Worm (Caenorhabditis elegans): ENCODE measurements around the gene nhr-141.

The nhr-141 gene

DNA sequence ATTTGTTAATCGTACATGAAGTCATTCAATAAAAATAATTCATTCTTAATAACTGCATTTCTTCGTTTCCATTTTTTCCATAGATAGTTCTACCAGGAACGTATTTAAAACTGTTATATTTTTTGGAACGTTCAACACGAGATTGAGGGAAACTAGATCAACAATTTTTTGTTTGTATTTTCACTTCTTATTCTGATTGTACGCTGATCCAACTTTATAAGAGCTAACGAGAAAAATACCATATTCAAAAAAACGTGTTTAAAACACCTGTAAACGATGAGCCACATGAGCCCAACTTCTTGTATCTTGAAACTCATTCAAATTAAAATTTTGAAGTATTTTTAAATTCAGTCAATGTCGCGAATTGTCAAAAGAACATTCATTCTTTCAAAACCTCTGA, 27.9 kb upstream of the nhr-141 start:
- TF ChIP-seq ama-1 (optimal IDR thresholded peaks at IDR 0.05) (peak; percentile 57), nhr-237 (tag; optimal IDR thresholded peaks at IDR 0.05) (no peak), nhr-23 (tag; optimal IDR thresholded peaks at IDR 0.05) (peak; percentile 7), mdl-1 (tag; optimal IDR thresholded peaks at IDR 0.05) (no peak), pha-4 (tag; optimal IDR thresholded peaks at IDR 0.05) (no peak), nhr-77 (tag; optimal IDR thresholded peaks at IDR 0.05) (no peak), elt-3 (tag; optimal IDR thresholded peaks at IDR 0.05) (no peak), jun-1 (tag; optimal IDR thresholded peaks at IDR 0.05) (no peak), ZK546.5 (tag; optimal IDR thresholded peaks at IDR 0.05) (no peak), eor-1 (tag; optimal IDR thresholded peaks at IDR 0.05) (no peak), nhr-43 (tag; optimal IDR thresholded peaks at IDR 0.05; ENCODE audit: poor library complexity, severe bottlenecking) (peak; percentile 20), snpc-4 (tag; optimal IDR thresholded peaks at IDR 0.05) (no peak), sea-2 (GFP tag; optimal IDR thresholded peaks at IDR 0.05) (no peak)

DNA sequence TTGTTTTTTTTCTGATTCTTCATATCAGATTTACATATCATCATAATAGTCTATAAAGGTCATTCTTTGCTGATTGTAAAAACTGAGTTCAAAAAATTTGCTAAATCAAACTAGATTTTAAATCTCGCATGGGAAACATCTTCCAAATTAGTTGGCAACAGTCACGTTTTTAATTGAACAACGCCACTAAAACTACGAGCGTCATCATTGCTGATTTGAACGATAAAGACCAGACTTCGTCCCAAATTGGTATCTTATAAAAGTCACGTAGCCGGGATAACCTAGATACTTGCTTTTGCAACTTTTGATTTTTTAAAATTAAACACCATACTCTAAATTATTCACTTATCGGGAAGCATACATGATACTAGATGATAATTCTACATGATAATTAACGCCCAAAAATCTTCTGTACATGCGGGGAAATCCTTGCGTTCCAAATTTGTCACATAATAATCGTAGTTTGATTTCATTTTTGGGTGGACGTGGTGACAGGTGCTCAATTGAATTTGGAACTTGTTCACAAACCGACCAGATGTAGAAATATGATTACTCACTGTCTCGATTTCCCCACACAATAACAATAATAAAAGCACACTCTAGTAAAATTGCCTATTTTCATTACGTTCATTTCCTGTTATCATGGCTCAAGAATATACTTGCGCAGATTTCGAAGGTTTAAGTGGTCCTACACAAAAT, 27.3 kb upstream of the nhr-141 start, which contains the start of gene srw-67:
TSS of gene srw-67 (plus strand) at position 643 of the 699 bp plus-strand sequence.
- no peak for TF ChIP-seq jun-1 (tag; optimal IDR thresholded peaks at IDR 0.05)
- TF ChIP-seq nhr-43 (tag; optimal IDR thresholded peaks at IDR 0.05; ENCODE audit: poor library complexity, severe bottlenecking) = peak; percentile 62

- TF ChIP-seq snpc-4 (tag; optimal IDR thresholded peaks at IDR 0.05) = no peak
- no peak for TF ChIP-seq aly-2 (tag; optimal IDR thresholded peaks at IDR 0.05)
- TF ChIP-seq skn-1 (tag; optimal IDR thresholded peaks at IDR 0.05) = no peak
These were observed 24.3 kb upstream of the nhr-141 start, which contains the start of gene srxa-4 for ce11 chrV:7420162-7420561. srxa-4 (plus strand) TSS chrV:7420462.

DNA sequence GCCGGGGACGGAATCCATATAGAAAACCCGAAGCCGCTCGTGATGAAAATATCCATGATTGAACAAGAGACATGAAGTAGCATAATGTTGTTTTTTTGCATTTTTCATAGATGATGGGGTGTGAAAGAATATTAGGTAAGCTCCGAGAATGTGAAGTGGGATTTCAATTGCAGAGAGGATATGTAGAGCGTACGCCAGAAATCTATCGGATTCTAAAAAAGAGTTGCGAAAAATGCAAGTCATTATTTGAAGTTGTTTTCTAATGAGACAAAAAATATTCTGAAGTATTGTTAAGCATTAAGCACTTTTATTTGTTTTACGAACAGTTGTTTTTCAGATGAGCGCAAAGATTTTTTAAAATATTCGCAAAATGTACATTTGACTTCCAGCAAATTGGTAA, 20.1 kb upstream of the nhr-141 start, which contains the start of gene F18E3.10:
TSS of gene F18E3.10 (minus strand) at position 101 of the 400 bp plus-strand sequence.
- TF ChIP-seq skn-1 (tag; optimal IDR thresholded peaks at IDR 0.05) (no peak), daf-12 (tag; optimal IDR thresholded peaks at IDR 0.05) (no peak), snpc-4 (tag; optimal IDR thresholded peaks at IDR 0.05) (no peak), nhr-23 (tag; optimal IDR thresholded peaks at IDR 0.05) (no peak), jun-1 (tag; optimal IDR thresholded peaks at IDR 0.05) (no peak), nhr-77 (tag; optimal IDR thresholded peaks at IDR 0.05) (no peak)

DNA sequence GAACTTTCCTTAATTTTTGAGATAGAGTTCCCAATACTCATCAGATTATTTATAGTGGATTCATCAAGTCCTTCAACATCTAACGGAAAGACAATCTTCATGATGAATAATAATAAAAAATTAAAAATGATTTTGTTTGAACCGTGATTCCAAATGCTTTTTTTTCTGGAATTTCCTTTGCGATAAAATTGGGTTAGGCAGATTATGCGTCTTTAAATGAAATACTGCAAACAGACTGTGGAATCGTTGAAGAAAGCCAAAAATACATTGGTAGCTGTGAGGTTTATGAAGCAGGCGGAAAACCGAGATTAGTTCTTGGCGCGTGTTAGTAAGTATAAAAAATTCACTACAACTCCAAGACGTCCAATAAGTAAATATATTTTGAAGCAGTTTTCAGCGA, 17.9 kb upstream of the nhr-141 start, which contains the start of gene srw-68:
TSS of gene srw-68 (minus strand) at position 101 of the 400 bp plus-strand sequence.
- TF ChIP-seq lin-15B (tag; optimal IDR thresholded peaks at IDR 0.05) = no peak
- TF ChIP-seq daf-12 (tag; optimal IDR thresholded peaks at IDR 0.05) = no peak
- TF ChIP-seq nhr-23 (tag; optimal IDR thresholded peaks at IDR 0.05) = no peak
- no peak for TF ChIP-seq ceh-82 (tag; optimal IDR thresholded peaks at IDR 0.05)
- no peak for TF ChIP-seq R02D3.7 (tag; optimal IDR thresholded peaks at IDR 0.05)
- no peak for TF ChIP-seq nhr-237 (tag; optimal IDR thresholded peaks at IDR 0.05)
- no peak for TF ChIP-seq ama-1 (optimal IDR thresholded peaks at IDR 0.05)
- no peak for TF ChIP-seq unc-39 (tag; optimal IDR thresholded peaks at IDR 0.05)
- TF ChIP-seq mml-1 (tag; optimal IDR thresholded peaks at IDR 0.05) = no peak
- TF ChIP-seq tbx-2 (tag; optimal IDR thresholded peaks at IDR 0.05) = no peak
- no peak for TF ChIP-seq nhr-11 (tag; optimal IDR thresholded peaks at IDR 0.05)
- TF ChIP-seq unc-62 (GFP tag; optimal IDR thresholded peaks at IDR 0.05) = no peak
- TF ChIP-seq nfya-1 (tag; optimal IDR thresholded peaks at IDR 0.05; ENCODE audit: insufficient read depth) = no peak

DNA sequence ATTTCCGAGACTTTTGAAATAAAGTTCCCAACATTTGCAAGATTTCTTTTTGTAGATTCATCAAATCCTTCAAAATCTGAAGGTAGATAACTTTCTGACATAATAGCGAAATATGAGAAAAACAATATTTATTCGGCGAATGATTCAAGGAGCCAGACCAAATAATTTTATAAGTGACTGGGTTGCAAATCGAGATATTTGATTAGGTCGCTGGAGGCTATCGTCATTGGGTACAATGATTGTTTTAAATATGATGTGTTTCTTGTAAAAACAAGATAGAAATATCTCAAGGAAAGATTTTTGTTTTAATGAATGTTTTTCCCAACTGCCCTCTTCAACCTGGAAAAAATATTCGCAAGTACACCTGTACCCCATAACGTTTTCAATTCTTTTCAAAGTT, 15.6 kb upstream of the nhr-141 start, which contains the start of gene srw-69:
TSS of gene srw-69 (minus strand) at position 101 of the 400 bp plus-strand sequence.
- TF ChIP-seq mdl-1 (tag; optimal IDR thresholded peaks at IDR 0.05) = no peak
- TF ChIP-seq ama-1 (optimal IDR thresholded peaks at IDR 0.05) = no peak
- no peak for TF ChIP-seq ceh-28 (tag; optimal IDR thresholded peaks at IDR 0.05)
- no peak for TF ChIP-seq jun-1 (tag; optimal IDR thresholded peaks at IDR 0.05)
- no peak for TF ChIP-seq elt-2 (tag; optimal IDR thresholded peaks at IDR 0.05)
- TF ChIP-seq ceh-16 (tag; optimal IDR thresholded peaks at IDR 0.05) = no peak
- TF ChIP-seq nfya-1 (tag; optimal IDR thresholded peaks at IDR 0.05; ENCODE audit: insufficient read depth) = no peak

ce11 chrV:7431016-7431415, 13.4 kb upstream of the nhr-141 start, which contains the start of gene srw-71:
srw-71 (minus strand) TSS chrV:7431116.
- no peak for TF ChIP-seq nfya-1 (tag; optimal IDR thresholded peaks at IDR 0.05; ENCODE audit: insufficient read depth)
- TF ChIP-seq nhr-76 (tag; optimal IDR thresholded peaks at IDR 0.05) = no peak
- no peak for TF ChIP-seq ceh-82 (tag; optimal IDR thresholded peaks at IDR 0.05)
- TF ChIP-seq pqm-1 (tag; optimal IDR thresholded peaks at IDR 0.05) = no peak
- TF ChIP-seq zag-1 (tag; optimal IDR thresholded peaks at IDR 0.05) = no peak

All from whole organism, L3 larva.